Worm (Caenorhabditis elegans): ENCODE data around the gene F31B12.3.

DNA sequence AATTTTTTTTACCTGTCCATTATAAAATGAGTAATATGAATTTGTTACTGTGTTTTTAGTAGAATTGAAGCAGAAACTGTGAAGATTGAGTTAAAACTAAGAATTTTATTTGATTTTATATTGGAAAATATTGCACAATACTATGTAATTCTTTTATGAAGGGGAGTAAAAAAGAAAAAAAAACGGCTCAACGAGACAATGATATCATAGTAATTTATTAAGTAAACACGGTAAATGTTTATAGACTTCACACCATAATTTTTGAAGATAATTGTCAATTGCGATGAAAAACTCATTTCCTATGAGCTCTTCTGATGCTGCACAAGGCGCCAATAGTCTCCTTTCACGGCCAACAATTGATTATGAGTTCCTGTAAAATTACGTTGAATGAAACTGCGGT lies 38.8 kb upstream of the F31B12.3 start, which contains the start of gene pgp-5:
- no peak for TF ChIP-seq flt-1 (GFP tag; IDR thresholded peaks at IDR 0.05)
- no peak for TF ChIP-seq ama-1 (optimal IDR thresholded peaks at IDR 0.05)
- no peak for TF ChIP-seq tbx-37 (GFP tag; conservative IDR thresholded peaks at IDR 0.05)
- TF ChIP-seq hnd-1 (tag; optimal IDR thresholded peaks at IDR 0.05), result no peak
- TF ChIP-seq aly-1 (tag; optimal IDR thresholded peaks at IDR 0.05), result no peak
- no peak for TF ChIP-seq ceh-13 (GFP tag; optimal IDR thresholded peaks at IDR 0.05)
- TF ChIP-seq hmbx-1 (tag; optimal IDR thresholded peaks at IDR 0.05), result no peak
- no peak for TF ChIP-seq F13C5.2 (tag; optimal IDR thresholded peaks at IDR 0.05)
- no peak for TF ChIP-seq ceh-36 (tag; optimal IDR thresholded peaks at IDR 0.05)
- TF ChIP-seq pes-1 (GFP tag; IDR thresholded peaks at IDR 0.05), result no peak
